Worm (Caenorhabditis elegans): Measurements from ENCODE around the gene srh-201.

DNA sequence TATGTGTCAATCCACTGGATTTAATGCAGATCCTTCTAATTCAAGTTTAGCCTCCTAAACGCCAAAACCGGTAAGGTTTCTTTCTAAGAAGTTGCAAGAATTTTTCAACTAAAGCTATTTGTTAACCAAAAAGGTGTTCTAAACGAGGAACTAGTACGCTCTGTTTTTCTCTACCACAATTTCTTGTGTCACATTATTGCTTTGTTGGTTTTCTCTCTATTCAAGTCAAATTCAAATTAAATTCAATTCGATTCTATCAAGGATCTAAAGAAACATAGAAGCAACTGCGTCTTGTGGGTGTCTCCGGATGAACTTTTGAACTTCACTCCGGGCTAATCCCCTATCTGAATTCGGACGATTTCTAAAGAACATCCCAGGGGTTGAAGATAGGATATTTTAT, 2.8 kb upstream of the srh-201 start, which contains the start of gene oac-40:
- TF ChIP-seq sma-3 (GFP tag; optimal IDR thresholded peaks at IDR 0.05) (no peak), ztf-11 (tag; optimal IDR thresholded peaks at IDR 0.05) (no peak)
